Fruit fly (Drosophila melanogaster) whole organism, embryonic: Measurements from ENCODE around the gene CG7378.
A peak's percentile ranks its signal among the peaks of the same experiment; 100 is the strongest.

Experiments
- Abd-B ChIP-seq: fragments of 200-800 bp; sonication (Bioruptor generic); optimal IDR thresholded peaks from 2 replicates; lab custom pipeline; 2018; ENCODE audit warnings: missing biosample characterization, mild to moderate bottlenecking, missing genetic modification characterization, moderate library complexity
- Adf1 ChIP-seq: fragments of 200-800 bp; sonication (Bioruptor generic); IDR thresholded peaks from 2 replicates; pipeline ENCODE4 v1.3.6; 2022; ENCODE audit warnings: missing biosample characterization, missing genetic modification characterization
- Aef1 ChIP-seq: fragments of 200-800 bp; sonication (Bioruptor generic); IDR thresholded peaks from 3 replicates; pipeline ENCODE4 v1.3.6; 2022; ENCODE audit warnings: missing biosample characterization, missing genetic modification characterization
- BEAF-32 ChIP-seq: fragments of 200-800 bp; sonication (Bioruptor generic); optimal IDR thresholded peaks from 3 replicates; lab custom pipeline; 2017; ENCODE audit warnings: missing biosample characterization, missing genetic modification characterization, mild to moderate bottlenecking, moderate library complexity, missing genetic modification reagents
- CG10462 ChIP-seq: fragments of 200-800 bp; sonication (Bioruptor generic); optimal IDR thresholded peaks from 2 replicates; lab custom pipeline; 2016; ENCODE audit warnings: missing biosample characterization, missing genetic modification characterization
- CG11696 ChIP-seq: fragments of 200-800 bp; sonication (Bioruptor generic); IDR thresholded peaks from 2 replicates; pipeline ENCODE4 v1.3.6; 2022; ENCODE audit warnings: missing biosample characterization, missing genetic modification characterization
- CG12659 ChIP-seq: fragments of 200-800 bp; sonication (Bioruptor generic); optimal IDR thresholded peaks from 3 replicates; lab custom pipeline; 2017; ENCODE audit warnings: mild to moderate bottlenecking, missing biosample characterization, missing genetic modification reagents, missing genetic modification characterization
- CG13894 ChIP-seq: fragments of 200-800 bp; sonication (Bioruptor generic); optimal IDR thresholded peaks from 3 replicates; lab custom pipeline; 2018; ENCODE audit warnings: missing biosample characterization, mild to moderate bottlenecking, missing genetic modification characterization, moderate library complexity
- CG14441 ChIP-seq: fragments of 200-800 bp; sonication (Bioruptor generic); IDR thresholded peaks from 2 replicates; pipeline ENCODE4 v1.3.6; 2022; ENCODE audit warnings: missing biosample characterization, missing genetic modification characterization
- CG17568 ChIP-seq: fragments of 200-800 bp; sonication (Bioruptor generic); optimal IDR thresholded peaks from 2 replicates; lab custom pipeline; 2018; ENCODE audit warnings: missing biosample characterization, mild to moderate bottlenecking, missing genetic modification characterization, moderate library complexity
- CG2199 ChIP-seq: fragments of 200-800 bp; sonication (Bioruptor generic); IDR thresholded peaks from 3 replicates; pipeline ENCODE4 v1.3.6; 2022; ENCODE audit warnings: missing biosample characterization, missing genetic modification characterization
- CG3065 ChIP-seq: fragments of 200-800 bp; sonication (Bioruptor generic); optimal IDR thresholded peaks from 2 replicates; lab custom pipeline; 2016; ENCODE audit warnings: missing biosample characterization, missing genetic modification characterization
- CG3407 ChIP-seq: fragments of 200-800 bp; sonication (Bioruptor generic); optimal IDR thresholded peaks from 2 replicates; lab custom pipeline; 2018; ENCODE audit warnings: missing biosample characterization, mild to moderate bottlenecking, missing genetic modification characterization
- CG34376 ChIP-seq: fragments of 200-800 bp; sonication (Bioruptor generic); optimal IDR thresholded peaks from 2 replicates; lab custom pipeline; 2018; ENCODE audit warnings: missing biosample characterization, mild to moderate bottlenecking, missing genetic modification characterization
- CG3995 ChIP-seq: fragments of 200-800 bp; sonication (Bioruptor generic); optimal IDR thresholded peaks from 3 replicates; lab custom pipeline; 2016; ENCODE audit warnings: missing biosample characterization, missing genetic modification characterization
- CG4404 ChIP-seq: fragments of 200-800 bp; sonication (Bioruptor generic); IDR thresholded peaks from 2 replicates; pipeline ENCODE4 v1.3.6; 2022; ENCODE audit warnings: missing biosample characterization, missing genetic modification characterization
- CG4617 ChIP-seq: fragments of 200-800 bp; sonication (Bioruptor generic); optimal IDR thresholded peaks from 3 replicates; lab custom pipeline; 2016; ENCODE audit warnings: missing biosample characterization, missing genetic modification characterization, borderline replicate concordance
- CG5180 ChIP-seq: fragments of 200-800 bp; sonication (Bioruptor generic); optimal IDR thresholded peaks from 3 replicates; lab custom pipeline; 2017; ENCODE audit warnings: missing biosample characterization, missing genetic modification characterization, mild to moderate bottlenecking, moderate library complexity, missing genetic modification reagents
- CG6175 ChIP-seq: fragments of 200-800 bp; sonication (Bioruptor generic); IDR thresholded peaks from 3 replicates; pipeline ENCODE4 v1.3.6; 2022; ENCODE audit warnings: missing biosample characterization, missing genetic modification characterization
- CG7928 ChIP-seq: fragments of 200-800 bp; sonication (Bioruptor generic); optimal IDR thresholded peaks from 2 replicates; lab custom pipeline; 2017; ENCODE audit warnings: missing biosample characterization, mild to moderate bottlenecking, missing genetic modification characterization
- CG8290 ChIP-seq, 3 experiments: fragments of 200-800 bp; sonication (Bioruptor generic); optimal IDR thresholded peaks; 2 replicates each; lab custom pipeline; 2016 to 2019; ENCODE audit warnings: missing biosample characterization in 3 of 3, missing genetic modification characterization in 3 of 3, mild to moderate bottlenecking in 2 of 3, moderate library complexity in 1 of 3
- CG9609 ChIP-seq: fragments of 200-800 bp; sonication (Bioruptor generic); optimal IDR thresholded peaks from 3 replicates; lab custom pipeline; 2016; ENCODE audit warnings: missing biosample characterization, missing genetic modification characterization
- CG9817 ChIP-seq: fragments of 200-800 bp; sonication (Bioruptor generic); optimal IDR thresholded peaks from 2 replicates; lab custom pipeline; 2018; ENCODE audit warnings: missing biosample characterization, mild to moderate bottlenecking, missing genetic modification characterization, moderate library complexity
- Dek ChIP-seq: fragments of 200-800 bp; sonication (Bioruptor generic); optimal IDR thresholded peaks from 3 replicates; lab custom pipeline; 2019; ENCODE audit warnings: missing biosample characterization, mild to moderate bottlenecking, missing genetic modification characterization, moderate library complexity
- HLH4C ChIP-seq: fragments of 200-800 bp; sonication (Bioruptor generic); IDR thresholded peaks from 3 replicates; pipeline ENCODE4 v1.3.6; 2022; ENCODE audit warnings: missing biosample characterization, missing genetic modification characterization; ENCODE audit not compliant: partially characterized antibody
- Hmx ChIP-seq: fragments of 200-800 bp; sonication (Bioruptor generic); optimal IDR thresholded peaks from 2 replicates; lab custom pipeline; 2016; ENCODE audit warnings: missing biosample characterization, missing genetic modification characterization
- Kr ChIP-seq: fragments of 200-800 bp; sonication (Bioruptor generic); optimal IDR thresholded peaks from 2 replicates; lab custom pipeline; 2017; ENCODE audit warnings: missing biosample characterization, mild to moderate bottlenecking, missing genetic modification characterization
- MESR4 ChIP-seq: fragments of 200-800 bp; sonication (Bioruptor generic); optimal IDR thresholded peaks from 2 replicates; lab custom pipeline; 2018; ENCODE audit warnings: missing biosample characterization, mild to moderate bottlenecking, missing genetic modification characterization, moderate library complexity
- Mes4 ChIP-seq: fragments of 200-800 bp; sonication (Bioruptor generic); optimal IDR thresholded peaks from 2 replicates; lab custom pipeline; 2016; ENCODE audit warnings: missing biosample characterization, missing genetic modification characterization
- Opbp ChIP-seq: fragments of 200-800 bp; sonication (Bioruptor generic); IDR thresholded peaks from 3 replicates; pipeline ENCODE4 v1.3.6; 2022; ENCODE audit warnings: missing biosample characterization, missing genetic modification characterization; ENCODE audit not compliant: partially characterized antibody
- Ptx1 ChIP-seq: fragments of 200-800 bp; sonication (Bioruptor generic); IDR thresholded peaks from 2 replicates; pipeline ENCODE4 v1.3.6; 2022; ENCODE audit warnings: missing biosample characterization, missing genetic modification characterization
- Trl ChIP-seq, 3 experiments: fragments of >200 bp in 2 of 3; fragments of 200-800 bp in 1 of 3; sonication (Bioruptor generic) in 1 of 3; optimal IDR thresholded peaks; 2 replicates in 1 of 3; 3 replicates in 2 of 3; lab custom pipeline; 2016 to 2017; ENCODE audit warnings: missing biosample characterization in 1 of 3, missing genetic modification characterization in 1 of 3
- Usf ChIP-seq: fragments of 200-800 bp; sonication (Bioruptor generic); optimal IDR thresholded peaks from 2 replicates; lab custom pipeline; 2017; ENCODE audit warnings: missing genotype, missing biosample characterization, missing genetic modification characterization
- bcd ChIP-seq: fragments of 200-800 bp; sonication (Bioruptor generic); optimal IDR thresholded peaks from 2 replicates; lab custom pipeline; 2017; ENCODE audit warnings: missing biosample characterization, mild to moderate bottlenecking, missing genetic modification characterization
- cas ChIP-seq: fragments of 200-800 bp; sonication (Bioruptor generic); IDR thresholded peaks from 2 replicates; pipeline ENCODE4 v1.3.6; 2022; ENCODE audit warnings: missing biosample characterization, missing genetic modification characterization
- chinmo ChIP-seq: fragments of 200-800 bp; sonication (Bioruptor generic); IDR thresholded peaks from 4 replicates; pipeline ENCODE4 v1.3.6; 2022; ENCODE audit warnings: missing biosample characterization, missing genetic modification characterization; ENCODE audit not compliant: partially characterized antibody
- dysf ChIP-seq: fragments of 200-800 bp; sonication (Bioruptor generic); IDR thresholded peaks from 3 replicates; pipeline ENCODE4 v1.3.6; 2022; ENCODE audit warnings: missing biosample characterization, missing genetic modification characterization
- eyg ChIP-seq: fragments of 200-800 bp; sonication (Bioruptor generic); optimal IDR thresholded peaks from 3 replicates; lab custom pipeline; 2016; ENCODE audit warnings: missing biosample characterization, missing genetic modification characterization
- gem ChIP-seq: fragments of 200-800 bp; sonication (Bioruptor generic); optimal IDR thresholded peaks from 2 replicates; lab custom pipeline; 2019; ENCODE audit warnings: missing biosample characterization, mild to moderate bottlenecking, missing genetic modification characterization, moderate library complexity
- kni ChIP-seq: fragments of 200-800 bp; sonication (Bioruptor generic); optimal IDR thresholded peaks from 3 replicates; lab custom pipeline; 2017; ENCODE audit warnings: mild to moderate bottlenecking, missing biosample characterization, missing genetic modification reagents, missing genetic modification characterization
- nerfin-1 ChIP-seq: fragments of 200-800 bp; sonication (Bioruptor generic); optimal IDR thresholded peaks from 3 replicates; lab custom pipeline; 2019; ENCODE audit warnings: missing biosample characterization, mild to moderate bottlenecking, missing genetic modification characterization, moderate library complexity
- nom ChIP-seq: fragments of 200-800 bp; sonication (Bioruptor generic); optimal IDR thresholded peaks from 2 replicates; lab custom pipeline; 2017; ENCODE audit warnings: missing biosample characterization, missing genetic modification characterization, mild to moderate bottlenecking, moderate library complexity, missing genetic modification reagents
- phol ChIP-seq: fragments of 200-800 bp; sonication (Bioruptor generic); optimal IDR thresholded peaks from 3 replicates; lab custom pipeline; 2018; ENCODE audit warnings: missing biosample characterization, mild to moderate bottlenecking, missing genetic modification characterization, moderate library complexity
- rib ChIP-seq: fragments of 200-800 bp; sonication (Bioruptor generic); IDR thresholded peaks from 2 replicates; pipeline ENCODE4 v1.3.6; 2022; ENCODE audit warnings: missing biosample characterization, missing genetic modification characterization
- sim ChIP-seq: fragments of 200-800 bp; sonication (Bioruptor generic); IDR thresholded peaks from 2 replicates; pipeline ENCODE4 v1.3.6; 2022; ENCODE audit warnings: missing biosample characterization, missing genetic modification characterization
- sr ChIP-seq: fragments of 200-800 bp; sonication (Bioruptor generic); IDR thresholded peaks from 3 replicates; pipeline ENCODE4 v1.3.6; 2022; ENCODE audit warnings: missing biosample characterization, missing genetic modification characterization
- ttk ChIP-seq: fragments of 200-800 bp; sonication (Bioruptor generic); IDR thresholded peaks from 2 replicates; pipeline ENCODE4 v2.1.2; 2022; ENCODE audit warnings: missing biosample characterization, missing genetic modification characterization
- usp ChIP-seq: fragments of >200 bp; optimal IDR thresholded peaks from 2 replicates; lab custom pipeline; 2017; ENCODE audit warnings: missing biosample characterization, missing genetic modification characterization
- wdn ChIP-seq: fragments of 200-800 bp; sonication (Bioruptor generic); IDR thresholded peaks from 2 replicates; pipeline ENCODE4 v1.3.6; 2022; ENCODE audit warnings: missing biosample characterization, missing genetic modification characterization

Gene CG7378

dm6 chrX:18925685-18926371 lies 25.6 kb downstream of the CG7378 start:
- no peak for TF ChIP-seq bcd (GFP tag; lab: Kevin White, UChicago)
- no peak for TF ChIP-seq usp (GFP tag; lab: Kevin White, UChicago)
- no peak for TF ChIP-seq ttk (GFP tag; lab: Robert Waterston, UW)
- TF ChIP-seq eyg (GFP tag; lab: Kevin White, UChicago): no peak
- no peak for TF ChIP-seq Kr (GFP tag; lab: Kevin White, UChicago)
- TF ChIP-seq CG10462 (GFP tag; lab: Kevin White, UChicago): no peak
- TF ChIP-seq Abd-B (GFP tag; lab: Kevin White, UChicago): no peak
- TF ChIP-seq chinmo (GFP tag; lab: Robert Waterston, UW): peak; percentile 63; the same call in 1 of the 4 replicates
- TF ChIP-seq CG11696 (GFP tag; lab: Robert Waterston, UW): no peak
- TF ChIP-seq Adf1 (GFP tag; lab: Robert Waterston, UW): peak; percentile 62
- TF ChIP-seq CG3407 (GFP tag; lab: Kevin White, UChicago): no peak
- no peak for TF ChIP-seq CG7928 (GFP tag; lab: Kevin White, UChicago)
- peak; percentile 46; the same call in 1 of the 3 replicates for TF ChIP-seq CG6175 (GFP tag; lab: Robert Waterston, UW)
- TF ChIP-seq wdn (GFP tag; lab: Robert Waterston, UW): no peak
- TF ChIP-seq CG2199 (GFP tag; lab: Robert Waterston, UW): no peak
- no peak for TF ChIP-seq dysf
- TF ChIP-seq CG34376 (GFP tag; lab: Kevin White, UChicago): no peak
- no peak for TF ChIP-seq CG9609 (GFP tag; lab: Kevin White, UChicago)
- TF ChIP-seq nom (GFP tag; lab: Kevin White, UChicago): peak; percentile 20
- no peak for TF ChIP-seq BEAF-32 (GFP tag; lab: Kevin White, UChicago)
- TF ChIP-seq CG13894 (tag; lab: Kevin White, UChicago): no peak
- TF ChIP-seq Hmx (GFP tag; lab: Kevin White, UChicago): no peak
- no peak for TF ChIP-seq Mes4 (GFP tag; lab: Kevin White, UChicago)
- TF ChIP-seq sim (GFP tag; lab: Robert Waterston, UW): no peak
- peak; percentile 1 for TF ChIP-seq kni (GFP tag; lab: Kevin White, UChicago)
- no peak for TF ChIP-seq nerfin-1 (tag; lab: Kevin White, UChicago)
- TF ChIP-seq CG3065 (GFP tag; lab: Kevin White, UChicago): no peak
- no peak for TF ChIP-seq Usf (GFP tag; lab: Kevin White, UChicago)
- TF ChIP-seq MESR4: no peak
- TF ChIP-seq cas: no peak
- no peak for TF ChIP-seq CG17568 (GFP tag; lab: Kevin White, UChicago)
- no peak for TF ChIP-seq HLH4C (GFP tag; lab: Robert Waterston, UW)
- TF ChIP-seq CG5180: peak; percentile 92
- TF ChIP-seq sr: no peak
- TF ChIP-seq rib: no peak
- no peak for TF ChIP-seq CG3995
- no peak for TF ChIP-seq CG4404 (GFP tag; lab: Robert Waterston, UW)
- no peak for TF ChIP-seq CG9817
- no peak for TF ChIP-seq CG14441 (GFP tag; lab: Robert Waterston, UW)
- no peak for TF ChIP-seq CG8290 (GFP tag; optimal IDR thresholded peaks at IDR 0.05; lab: Kevin White, UChicago)
- TF ChIP-seq CG8290 (tag; optimal IDR thresholded peaks at IDR 0.05; lab: Kevin White, UChicago): no peak
- TF ChIP-seq phol (tag; lab: Kevin White, UChicago): no peak
- no peak for TF ChIP-seq CG4617 (GFP tag; lab: Kevin White, UChicago)
- TF ChIP-seq CG12659 (GFP tag; lab: Kevin White, UChicago): no peak
- peak; percentile 4 for TF ChIP-seq gem (tag; lab: Kevin White, UChicago)
- TF ChIP-seq Dek: no peak
- TF ChIP-seq Ptx1 (GFP tag; lab: Robert Waterston, UW): no peak
- no peak for TF ChIP-seq Trl (optimal IDR thresholded peaks at IDR 0.05; lab: Kevin White, UChicago)
- TF ChIP-seq Trl (GFP tag; optimal IDR thresholded peaks at IDR 0.05; lab: Kevin White, UChicago): no peak
- no peak for TF ChIP-seq Opbp (GFP tag; lab: Robert Waterston, UW)
- no peak for TF ChIP-seq Aef1 (GFP tag; lab: Robert Waterston, UW)
